Fruit fly (Drosophila melanogaster) whole organism, embryonic: ENCODE measurements around the gene CG32639.

Experiments
- Ada2b ChIP-seq: fragments of 200-800 bp; sonication (Bioruptor generic); IDR thresholded peaks from 2 replicates; pipeline ENCODE4 v1.3.6; 2022; ENCODE audit warnings: missing biosample characterization, missing genetic modification characterization
- Atf-2 ChIP-seq: fragments of 200-800 bp; sonication (Bioruptor generic); optimal IDR thresholded peaks from 2 replicates; lab custom pipeline; 2016; ENCODE audit warnings: missing biosample characterization, missing genetic modification characterization
- C15 ChIP-seq: fragments of 200-800 bp; sonication (Bioruptor generic); IDR thresholded peaks from 3 replicates; pipeline ENCODE4 v1.3.6; 2022; ENCODE audit warnings: missing biosample characterization, missing genetic modification characterization
- CG10321 ChIP-seq: fragments of 200-800 bp; sonication (Bioruptor generic); IDR thresholded peaks from 2 replicates; pipeline ENCODE4 v1.3.6; 2022; ENCODE audit warnings: missing biosample characterization, missing genetic modification characterization
- CG10979 ChIP-seq: fragments of 200-800 bp; sonication (Bioruptor generic); optimal IDR thresholded peaks from 2 replicates; lab custom pipeline; 2018; ENCODE audit warnings: missing biosample characterization, mild to moderate bottlenecking, missing genetic modification characterization, moderate library complexity
- CG11456 ChIP-seq: fragments of 200-800 bp; sonication (Bioruptor generic); IDR thresholded peaks from 3 replicates; pipeline ENCODE4 v1.3.6; 2022; ENCODE audit warnings: missing biosample characterization, missing genetic modification characterization
- CG12299 ChIP-seq: fragments of 200-800 bp; sonication (Bioruptor generic); optimal IDR thresholded peaks from 2 replicates; lab custom pipeline; 2018; ENCODE audit warnings: missing biosample characterization, mild to moderate bottlenecking, missing genetic modification characterization
- CG12769 ChIP-seq: fragments of 200-800 bp; sonication (Bioruptor generic); optimal IDR thresholded peaks from 2 replicates; lab custom pipeline; 2019; ENCODE audit warnings: missing biosample characterization, mild to moderate bottlenecking, missing genetic modification characterization, moderate library complexity
- CG15073 ChIP-seq: fragments of 200-800 bp; sonication (Bioruptor generic); optimal IDR thresholded peaks from 2 replicates; lab custom pipeline; 2016; ENCODE audit warnings: missing biosample characterization, missing genetic modification characterization
- CG15479 ChIP-seq: fragments of 200-800 bp; sonication (Bioruptor generic); optimal IDR thresholded peaks from 3 replicates; lab custom pipeline; 2019; ENCODE audit warnings: missing biosample characterization, mild to moderate bottlenecking, missing genetic modification characterization, moderate library complexity
- CG16863 ChIP-seq: fragments of 200-800 bp; sonication (Bioruptor generic); optimal IDR thresholded peaks from 3 replicates; lab custom pipeline; 2016; ENCODE audit warnings: missing biosample characterization, missing genetic modification characterization
- CG17361 ChIP-seq: fragments of 200-800 bp; sonication (Bioruptor generic); IDR thresholded peaks from 3 replicates; pipeline ENCODE4 v1.3.6; 2022; ENCODE audit warnings: missing biosample characterization, missing genetic modification characterization
- CG17829 ChIP-seq: fragments of 200-800 bp; optimal IDR thresholded peaks from 2 replicates; lab custom pipeline; 2019; ENCODE audit warnings: missing biosample characterization, mild to moderate bottlenecking, missing genetic modification characterization, moderate library complexity
- CG2678 ChIP-seq: fragments of 200-800 bp; sonication (Bioruptor generic); optimal IDR thresholded peaks from 3 replicates; lab custom pipeline; 2019; ENCODE audit warnings: missing biosample characterization, mild to moderate bottlenecking, missing genetic modification characterization, moderate library complexity
- CG30403 ChIP-seq: fragments of 200-800 bp; sonication (Bioruptor generic); optimal IDR thresholded peaks from 3 replicates; lab custom pipeline; 2016; ENCODE audit warnings: missing biosample characterization, missing genetic modification characterization
- CG31441 ChIP-seq: fragments of 200-800 bp; sonication (Bioruptor generic); IDR thresholded peaks from 2 replicates; pipeline ENCODE4 v1.3.6; 2022; ENCODE audit warnings: missing biosample characterization, missing genetic modification characterization
- CG34224 ChIP-seq: fragments of 200-800 bp; sonication (Bioruptor generic); IDR thresholded peaks from 3 replicates; pipeline ENCODE4 v1.3.6; 2022; ENCODE audit warnings: missing biosample characterization, missing genetic modification characterization; ENCODE audit not compliant: partially characterized antibody
- CG3726 ChIP-seq: fragments of 200-800 bp; sonication (Bioruptor generic); IDR thresholded peaks from 3 replicates; pipeline ENCODE4, ENCODE4 v1.3.6; 2022; ENCODE audit warnings: missing biosample characterization, missing genetic modification characterization
- CG4404 ChIP-seq: fragments of 200-800 bp; sonication (Bioruptor generic); IDR thresholded peaks from 2 replicates; pipeline ENCODE4 v1.3.6; 2022; ENCODE audit warnings: missing biosample characterization, missing genetic modification characterization
- CG4820 ChIP-seq: fragments of 200-800 bp; sonication (Bioruptor generic); optimal IDR thresholded peaks from 3 replicates; lab custom pipeline; 2016; ENCODE audit warnings: missing biosample characterization, missing genetic modification characterization
- CG9437 ChIP-seq: fragments of 200-800 bp; sonication (Bioruptor generic); optimal IDR thresholded peaks from 2 replicates; lab custom pipeline; 2018; ENCODE audit warnings: missing biosample characterization, mild to moderate bottlenecking, missing genetic modification characterization
- Camta ChIP-seq: fragments of 200-800 bp; sonication (Bioruptor generic); optimal IDR thresholded peaks from 2 replicates; lab custom pipeline; 2016; ENCODE audit warnings: missing biosample characterization, missing genetic modification characterization
- Doc2 ChIP-seq: fragments of 200-800 bp; sonication (Bioruptor generic); IDR thresholded peaks from 2 replicates; pipeline ENCODE4 v1.3.6; 2022; ENCODE audit warnings: missing biosample characterization, missing genetic modification characterization
- HLHmδ ChIP-seq: fragments of 200-800 bp; sonication (Bioruptor generic); optimal IDR thresholded peaks from 2 replicates; lab custom pipeline; 2018; ENCODE audit warnings: missing biosample characterization, mild to moderate bottlenecking, missing genetic modification characterization, moderate library complexity
- Hand ChIP-seq: fragments of 200-800 bp; sonication (Bioruptor generic); optimal IDR thresholded peaks from 2 replicates; lab custom pipeline; 2017; ENCODE audit warnings: mild to moderate bottlenecking, missing biosample characterization, missing genetic modification reagents, missing genetic modification characterization
- Oli ChIP-seq: fragments of 200-800 bp; sonication (Bioruptor generic); optimal IDR thresholded peaks from 2 replicates; lab custom pipeline; 2018; ENCODE audit warnings: missing biosample characterization, mild to moderate bottlenecking, missing genetic modification characterization, moderate library complexity
- Poxn ChIP-seq: fragments of 200-800 bp; sonication (Bioruptor generic); IDR thresholded peaks from 2 replicates; pipeline ENCODE4 v1.3.6; 2022; ENCODE audit warnings: missing biosample characterization, missing genetic modification characterization
- Sry-δ ChIP-seq: fragments of 200-800 bp; sonication (Bioruptor generic); optimal IDR thresholded peaks from 2 replicates; lab custom pipeline; 2016; ENCODE audit warnings: missing biosample characterization, missing genetic modification characterization
- Trl ChIP-seq, 3 experiments: fragments of >200 bp in 2 of 3; fragments of 200-800 bp in 1 of 3; sonication (Bioruptor generic) in 1 of 3; optimal IDR thresholded peaks; 2 replicates in 1 of 3; 3 replicates in 2 of 3; lab custom pipeline; 2016 to 2017; ENCODE audit warnings: missing biosample characterization in 1 of 3, missing genetic modification characterization in 1 of 3
- aop ChIP-seq: fragments of 200-800 bp; sonication (Bioruptor generic); IDR thresholded peaks from 2 replicates; pipeline ENCODE4 v1.3.6; 2022; ENCODE audit warnings: missing biosample characterization, missing genetic modification characterization
- bigmax ChIP-seq: fragments of 200-800 bp; sonication (Bioruptor generic); optimal IDR thresholded peaks from 2 replicates; lab custom pipeline; 2018; ENCODE audit warnings: missing biosample characterization, mild to moderate bottlenecking, missing genetic modification characterization
- cas ChIP-seq: fragments of 200-800 bp; sonication (Bioruptor generic); IDR thresholded peaks from 2 replicates; pipeline ENCODE4 v1.3.6; 2022; ENCODE audit warnings: missing biosample characterization, missing genetic modification characterization
- chn ChIP-seq: fragments of 200-800 bp; sonication (Bioruptor generic); optimal IDR thresholded peaks from 2 replicates; lab custom pipeline; 2016; ENCODE audit warnings: missing biosample characterization, missing genetic modification characterization
- dmrt99B ChIP-seq: fragments of 200-800 bp; sonication (Bioruptor generic); optimal IDR thresholded peaks from 2 replicates; lab custom pipeline; 2018; ENCODE audit warnings: missing biosample characterization, mild to moderate bottlenecking, missing genetic modification characterization, moderate library complexity
- dysf ChIP-seq: fragments of 200-800 bp; sonication (Bioruptor generic); IDR thresholded peaks from 3 replicates; pipeline ENCODE4 v1.3.6; 2022; ENCODE audit warnings: missing biosample characterization, missing genetic modification characterization
- exex ChIP-seq: fragments of 200-800 bp; sonication (Bioruptor generic); optimal IDR thresholded peaks from 4 replicates; lab custom pipeline; 2018; ENCODE audit warnings: missing biosample characterization, mild to moderate bottlenecking, missing genetic modification characterization, moderate library complexity
- grau ChIP-seq: fragments of 200-800 bp; optimal IDR thresholded peaks from 3 replicates; lab custom pipeline; 2019; ENCODE audit warnings: missing biosample characterization, mild to moderate bottlenecking, missing genetic modification characterization, moderate library complexity
- gt ChIP-seq: fragments of 200-800 bp; sonication (Bioruptor generic); IDR thresholded peaks from 2 replicates; pipeline ENCODE4 v1.3.6; 2022; ENCODE audit warnings: missing biosample characterization, missing genetic modification characterization
- kay ChIP-seq: fragments of 200-800 bp; sonication (Bioruptor generic); optimal IDR thresholded peaks from 2 replicates; lab custom pipeline; 2016; ENCODE audit warnings: missing biosample characterization, missing genetic modification characterization
- nerfin-2 ChIP-seq: fragments of 200-800 bp; sonication (Bioruptor generic); IDR thresholded peaks from 2 replicates; pipeline ENCODE4 v1.3.6; 2022; ENCODE audit warnings: missing biosample characterization, missing genetic modification characterization; ENCODE audit not compliant: partially characterized antibody
- phol ChIP-seq: fragments of 200-800 bp; sonication (Bioruptor generic); optimal IDR thresholded peaks from 3 replicates; lab custom pipeline; 2018; ENCODE audit warnings: missing biosample characterization, mild to moderate bottlenecking, missing genetic modification characterization, moderate library complexity
- pnt ChIP-seq: fragments of 200-800 bp; sonication (Bioruptor generic); optimal IDR thresholded peaks from 3 replicates; lab custom pipeline; 2016; ENCODE audit warnings: missing biosample characterization, missing genetic modification characterization
- prd ChIP-seq, 3 experiments: fragments of >200 bp in 2 of 3; fragments of 200-800 bp in 1 of 3; sonication (Bioruptor generic) in 1 of 3; optimal IDR thresholded peaks in 2 of 3; IDR thresholded peaks in 1 of 3; 2 replicates in 2 of 3; 3 replicates in 1 of 3; pipeline versions ENCODE4 v1.3.6 to Lab custom; 2017 to 2022; ENCODE audit warnings: missing biosample characterization in 1 of 3, missing genetic modification characterization in 1 of 3
- run ChIP-seq: fragments of 200-800 bp; sonication (Bioruptor generic); optimal IDR thresholded peaks from 3 replicates; lab custom pipeline; 2018; ENCODE audit warnings: missing biosample characterization, mild to moderate bottlenecking, missing genetic modification characterization
- sd ChIP-seq: fragments of 200-800 bp; sonication (Bioruptor generic); optimal IDR thresholded peaks from 3 replicates; lab custom pipeline; 2018; ENCODE audit warnings: missing biosample characterization, mild to moderate bottlenecking, missing genetic modification characterization, moderate library complexity
- shn ChIP-seq: fragments of 200-800 bp; sonication (Bioruptor generic); optimal IDR thresholded peaks from 3 replicates; lab custom pipeline; 2016; ENCODE audit warnings: missing biosample characterization, missing genetic modification characterization
- tin ChIP-seq: fragments of 200-800 bp; sonication (Bioruptor generic); optimal IDR thresholded peaks from 3 replicates; lab custom pipeline; 2016; ENCODE audit warnings: missing biosample characterization, missing genetic modification characterization
- tx ChIP-seq: fragments of 200-800 bp; sonication (Bioruptor generic); optimal IDR thresholded peaks from 2 replicates; lab custom pipeline; 2016; ENCODE audit warnings: missing biosample characterization, missing genetic modification characterization
- unpg ChIP-seq: fragments of 200-800 bp; sonication (Bioruptor generic); optimal IDR thresholded peaks from 3 replicates; lab custom pipeline; 2018; ENCODE audit warnings: missing biosample characterization, mild to moderate bottlenecking, missing genetic modification characterization, moderate library complexity
- wor ChIP-seq: fragments of 200-800 bp; sonication (Bioruptor generic); IDR thresholded peaks from 2 replicates; pipeline ENCODE4 v1.3.6; 2022; ENCODE audit warnings: missing biosample characterization, missing genetic modification characterization
- zfh2 ChIP-seq: fragments of 200-800 bp; sonication (Bioruptor generic); optimal IDR thresholded peaks from 2 replicates; lab custom pipeline; 2016; ENCODE audit warnings: missing biosample characterization, missing genetic modification characterization

Gene CG32639

dm6 chrX:13272676-13273233 is 36.4 kb upstream of the CG32639 start (continued):
- TF ChIP-seq Oli (tag; lab: Kevin White, UChicago) (peak; percentile 40), CG15073 (no peak), kay (GFP tag; lab: Kevin White, UChicago) (no peak), nerfin-2 (GFP tag; lab: Robert Waterston, UW) (no peak), CG30403 (GFP tag; lab: Kevin White, UChicago) (no peak), Ada2b (GFP tag; lab: Robert Waterston, UW) (peak; percentile 39), chn (GFP tag; lab: Kevin White, UChicago) (no peak), CG3726 (GFP tag; lab: Robert Waterston, UW) (no peak), phol (peak; percentile 26), Trl (optimal IDR thresholded peaks at IDR 0.05; lab: Kevin White, UChicago) (peak; percentile 29 to 41), Trl (GFP tag; optimal IDR thresholded peaks at IDR 0.05; lab: Kevin White, UChicago) (no peak), CG2678 (tag; lab: Kevin White, UChicago) (no peak), grau (tag; lab: Kevin White, UChicago) (peak; percentile 19), pnt (GFP tag; lab: Kevin White, UChicago) (no peak), CG17829 (tag; lab: Kevin White, UChicago) (peak; percentile 5), zfh2 (no peak), CG16863 (GFP tag; lab: Kevin White, UChicago) (no peak), Poxn (GFP tag; lab: Robert Waterston, UW) (no peak), Hand (GFP tag; lab: Kevin White, UChicago) (no peak), CG10979 (tag; lab: Kevin White, UChicago) (peak; percentile 17), shn (no peak), Camta (GFP tag; lab: Kevin White, UChicago) (no peak), run (tag; lab: Kevin White, UChicago) (no peak), tx (GFP tag; lab: Kevin White, UChicago) (no peak), Doc2 (GFP tag; lab: Robert Waterston, UW) (no peak), aop (GFP tag; lab: Robert Waterston, UW) (no peak), gt (GFP tag; lab: Robert Waterston, UW) (no peak), CG12769 (tag; lab: Kevin White, UChicago) (peak; percentile 12), dysf (no peak), unpg (GFP tag; lab: Kevin White, UChicago) (peak; percentile 32), CG15479 (GFP tag; lab: Kevin White, UChicago) (no peak), bigmax (GFP tag; lab: Kevin White, UChicago) (no peak), CG11456 (GFP tag; lab: Robert Waterston, UW) (no peak), CG9437 (GFP tag; lab: Kevin White, UChicago) (no peak), Sry-δ (GFP tag; lab: Kevin White, UChicago) (no peak), HLHmδ (GFP tag; lab: Kevin White, UChicago) (no peak), Atf-2 (GFP tag; lab: Kevin White, UChicago) (no peak), tin (no peak), CG4404 (GFP tag; lab: Robert Waterston, UW) (no peak), cas (no peak), prd (optimal IDR thresholded peaks at IDR 0.05; lab: Kevin White, UChicago) (no peak), prd (GFP tag; IDR thresholded peaks at IDR 0.05; lab: Robert Waterston, UW) (no peak), C15 (GFP tag; lab: Robert Waterston, UW) (no peak), sd (tag; lab: Kevin White, UChicago) (no peak), wor (GFP tag; lab: Robert Waterston, UW) (no peak), exex (no peak), CG4820 (GFP tag; lab: Kevin White, UChicago) (no peak), CG34224 (GFP tag; lab: Robert Waterston, UW) (no peak), dmrt99B (tag; lab: Kevin White, UChicago) (no peak), CG10321 (GFP tag; lab: Robert Waterston, UW) (no peak), CG31441 (GFP tag; lab: Robert Waterston, UW) (no peak), CG17361 (GFP tag; lab: Robert Waterston, UW) (no peak; the same call in 2 of the 3 replicates), CG12299 (tag; lab: Kevin White, UChicago) (no peak)
